Fruit fly (Drosophila melanogaster): ENCODE data around the gene brv3.

DNA sequence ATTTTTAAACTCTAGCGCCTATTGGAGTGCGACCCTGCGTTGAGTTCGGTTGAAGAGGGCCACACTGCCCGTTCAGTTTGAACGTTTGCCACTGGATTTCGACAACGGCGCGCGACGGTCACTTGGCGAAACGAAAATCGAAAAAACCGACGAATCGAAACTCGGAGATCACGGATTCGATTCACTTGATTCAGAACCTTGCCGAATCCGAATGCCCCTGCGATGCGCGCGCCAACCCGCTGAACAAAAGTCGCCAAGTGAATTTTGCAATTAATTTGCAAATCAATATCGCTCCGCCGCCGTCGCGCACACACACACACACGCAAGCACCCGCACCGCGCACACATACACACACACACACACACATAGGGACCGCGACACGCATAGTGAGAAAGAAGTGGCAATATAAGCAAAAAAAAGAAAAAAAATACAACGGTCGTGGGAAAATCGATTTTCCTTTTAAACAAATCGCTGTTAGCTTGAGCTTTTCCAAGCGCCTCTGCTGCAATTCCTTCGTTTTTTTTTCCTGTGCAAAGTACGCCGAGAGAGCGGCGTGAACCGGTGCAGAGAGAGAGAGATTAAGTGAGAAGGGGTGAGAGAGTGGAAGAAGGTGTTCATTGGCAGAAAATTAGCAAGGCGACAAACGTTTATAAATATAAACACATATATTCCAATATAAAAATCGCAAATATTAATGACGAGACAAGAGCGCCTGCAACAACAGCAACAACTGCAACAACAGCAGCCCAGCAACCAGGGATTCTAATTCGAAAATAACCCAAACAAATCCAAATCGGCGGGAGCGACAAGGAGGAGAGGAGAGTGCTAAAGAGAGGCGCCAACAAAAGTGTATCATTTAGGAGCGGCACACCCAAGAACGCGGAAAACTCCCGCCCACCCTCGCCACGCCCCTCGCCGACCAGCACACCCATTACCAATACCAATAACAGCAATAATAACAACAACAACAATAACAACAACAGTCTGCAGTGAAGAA is 35.7 kb downstream of the brv3 start, which contains the start of gene egh:
- TF ChIP-seq CG10348 (GFP tag; IDR thresholded peaks at IDR 0.05), result no peak
- peak; percentile 75 for TF ChIP-seq CG13204 (GFP tag; optimal IDR thresholded peaks at IDR 0.05)
- TF ChIP-seq D1 (tag; optimal IDR thresholded peaks at IDR 0.05), result no peak
- peak; percentile 58 for TF ChIP-seq CG8301 (tag; optimal IDR thresholded peaks at IDR 0.05)
- TF ChIP-seq CG15710 (tag; optimal IDR thresholded peaks at IDR 0.05), result peak; percentile 29
- peak; percentile 26 for TF ChIP-seq EcR (GFP tag; optimal IDR thresholded peaks at IDR 0.05)
- peak; percentile 83 for TF ChIP-seq Pif1B (GFP tag; optimal IDR thresholded peaks at IDR 0.05)

All from whole organism, pupa.